Fruit fly (Drosophila melanogaster) whole organism, wandering third instar larva: ENCODE data around the gene CG13917.

Experiments
- Abd-B ChIP-seq: fragments of >200 bp; optimal IDR thresholded peaks from 2 replicates; lab custom pipeline; 2017; ENCODE audit warnings: missing biosample characterization, missing genetic modification characterization
- br ChIP-seq: fragments of 200-800 bp; sonication (Bioruptor generic); optimal IDR thresholded peaks from 2 replicates; lab custom pipeline; 2016; ENCODE audit warnings: missing biosample characterization, missing genetic modification characterization
- brk ChIP-seq: fragments of 200-800 bp; sonication (Bioruptor generic); optimal IDR thresholded peaks from 2 replicates; lab custom pipeline; 2016; ENCODE audit warnings: missing biosample characterization, mild to moderate bottlenecking, missing genetic modification characterization
- dmrt93B ChIP-seq: fragments of 200-800 bp; sonication (Bioruptor generic); optimal IDR thresholded peaks from 2 replicates; lab custom pipeline; 2018; ENCODE audit warnings: missing biosample characterization, mild to moderate bottlenecking, missing genetic modification characterization
- h ChIP-seq: fragments of 200-800 bp; sonication (Bioruptor generic); optimal IDR thresholded peaks from 3 replicates; lab custom pipeline; 2016; ENCODE audit warnings: missing biosample characterization, mild to moderate bottlenecking, missing genetic modification characterization
- lola ChIP-seq: fragments of >200 bp; optimal IDR thresholded peaks from 2 replicates; lab custom pipeline; 2017; ENCODE audit warnings: missing biosample characterization, missing genetic modification characterization
- rgr ChIP-seq: fragments of 200-800 bp; sonication (Bioruptor generic); optimal IDR thresholded peaks from 3 replicates; lab custom pipeline; 2016; ENCODE audit warnings: missing biosample characterization, mild to moderate bottlenecking, missing genetic modification characterization
- tai ChIP-seq: sonication (Bioruptor generic); optimal IDR thresholded peaks from 2 replicates; lab custom pipeline; 2016; ENCODE audit warnings: missing biosample characterization, missing genetic modification characterization

DNA sequence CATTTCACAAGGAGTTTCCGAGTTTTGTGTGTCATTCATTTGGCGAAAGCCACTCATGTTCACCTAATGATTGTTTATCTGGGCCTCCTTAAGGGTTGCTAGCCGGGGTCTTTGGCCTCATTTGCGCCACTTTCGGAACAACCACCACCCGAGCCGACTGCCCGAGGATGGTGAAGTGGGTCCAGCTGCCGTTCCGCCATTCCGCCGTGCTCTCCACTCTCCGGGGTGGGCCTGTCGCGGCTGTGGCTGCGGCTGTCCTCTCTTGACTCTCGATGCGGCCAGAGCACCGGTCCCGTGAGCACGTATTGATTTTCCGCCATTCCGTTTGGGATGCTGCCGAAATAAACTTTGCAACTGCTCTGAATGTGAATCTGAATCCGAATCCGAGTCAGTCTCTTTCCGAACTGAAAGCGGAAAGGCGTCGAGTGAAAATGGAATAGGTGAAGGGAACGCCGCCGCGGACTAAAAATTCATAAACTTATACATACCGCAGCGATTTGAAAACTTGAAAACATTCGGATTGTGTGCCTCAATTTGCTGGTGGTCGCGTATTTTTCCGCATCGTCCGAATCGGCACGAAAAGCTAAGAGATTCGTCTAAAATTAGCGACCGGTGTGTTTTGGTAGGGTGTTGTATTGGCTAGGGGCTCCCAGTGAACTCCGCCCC lies 72.3 kb downstream of the CG13917 start, which contains the start of gene CG13920:
- TF ChIP-seq br (GFP tag; lab: Kevin White, UChicago) (no peak), brk (GFP tag; lab: Kevin White, UChicago) (no peak), tai (GFP tag; lab: Kevin White, UChicago) (no peak), rgr (GFP tag; lab: Kevin White, UChicago) (no peak), lola (GFP tag; lab: Kevin White, UChicago) (no peak), h (no peak), dmrt93B (no peak), Abd-B (GFP tag; lab: Kevin White, UChicago) (no peak)
